Worm (Caenorhabditis elegans): ENCODE results near the gene B0280.17.

Gene B0280.17

DNA sequence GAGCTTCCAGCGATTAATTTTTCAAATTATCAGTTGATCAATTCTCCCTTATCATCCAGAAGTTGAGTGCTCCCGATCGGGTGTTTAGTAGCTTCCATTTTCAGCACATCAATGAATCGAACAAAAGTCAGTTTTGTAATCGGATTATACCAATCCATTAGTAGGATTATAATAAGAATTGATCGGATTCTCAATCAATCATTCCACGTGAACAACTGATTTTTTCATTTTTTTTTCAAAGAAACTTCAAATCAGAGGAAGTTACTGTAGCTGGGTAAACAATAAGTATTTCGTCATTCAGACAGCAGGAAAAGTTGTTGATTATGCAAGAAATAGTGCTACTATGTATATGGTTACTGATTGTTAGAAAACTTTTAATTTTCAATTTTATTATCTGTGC lies 29.1 kb downstream of the B0280.17 start:
- TF ChIP-seq dmd-6 (GFP tag; IDR thresholded peaks at IDR 0.05) (peak; percentile 14; the same call in 1 of the 2 replicates), pqm-1 (tag; optimal IDR thresholded peaks at IDR 0.05) (peak; percentile 62), hlh-11 (tag; optimal IDR thresholded peaks at IDR 0.05) (peak; percentile 57), nhr-28 (tag; optimal IDR thresholded peaks at IDR 0.05) (peak; percentile 14), lin-1 (GFP tag; IDR thresholded peaks at IDR 0.05) (0 out of 2 replicates have a peak, but pooled peaks have one; percentile 21), daf-16 (GFP tag; optimal IDR thresholded peaks at IDR 0.05) (no peak), daf-16 (tag; optimal IDR thresholded peaks at IDR 0.05) (peak; percentile 85), zag-1 (tag; optimal IDR thresholded peaks at IDR 0.05) (no peak), tag-97 (GFP tag; IDR thresholded peaks at IDR 0.05) (no peak)

DNA sequence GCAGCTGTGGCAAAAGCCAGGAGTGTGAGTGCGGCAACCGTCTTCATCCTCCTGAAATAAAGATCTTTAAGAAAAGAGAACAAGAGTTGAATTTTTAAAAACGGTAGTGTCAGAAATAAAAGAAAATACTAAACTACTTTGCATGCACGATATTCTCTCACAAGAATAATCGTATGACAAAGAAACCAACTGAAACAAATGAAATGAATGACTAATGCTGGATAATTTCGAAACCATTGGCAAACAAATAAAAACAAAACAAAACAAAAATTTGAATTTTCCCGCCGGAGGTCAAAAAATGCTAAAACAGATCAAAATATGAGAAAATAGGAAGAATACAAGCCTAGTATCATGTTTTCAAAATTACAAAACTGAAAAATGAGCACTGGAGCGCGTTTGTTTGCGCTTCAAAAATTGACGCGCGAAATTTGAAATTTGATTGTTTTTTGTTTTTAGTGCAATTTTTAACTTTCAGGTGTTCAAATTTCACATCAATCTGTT lies 31.9 kb downstream of the B0280.17 start, which contains the start of gene cpg-2:
Gene cpg-2, minus strand, starts transcription at position 51 of the 501 bp plus-strand sequence.
- TF ChIP-seq F44E2.7 (GFP tag; IDR thresholded peaks at IDR 0.05) (no peak), ces-1 (GFP tag; optimal IDR thresholded peaks at IDR 0.05) (no peak), F26F4.8 (GFP tag; conservative IDR thresholded peaks at IDR 0.05) (no peak), ceh-82 (tag; optimal IDR thresholded peaks at IDR 0.05) (no peak), hmg-1.1 (GFP tag; IDR thresholded peaks at IDR 0.05) (no peak), nhr-237 (tag; optimal IDR thresholded peaks at IDR 0.05) (no peak), vab-7 (GFP tag; IDR thresholded peaks at IDR 0.05) (no peak), zfp-3 (GFP tag; conservative IDR thresholded peaks at IDR 0.05) (no peak), snpc-1.2 (GFP tag; IDR thresholded peaks at IDR 0.05) (peak; percentile 39; the same call in 1 of the 2 replicates), daf-8 (GFP tag; IDR thresholded peaks at IDR 0.05) (no peak), F49E8.2 (tag; optimal IDR thresholded peaks at IDR 0.05; ENCODE audit: borderline replicate concordance) (peak; percentile 82), unc-130 (GFP tag; optimal IDR thresholded peaks at IDR 0.05) (peak; percentile 96), madf-5 (GFP tag; IDR thresholded peaks at IDR 0.05) (no peak), egl-43 (GFP tag; IDR thresholded peaks at IDR 0.05) (no peak), lin-38 (GFP tag; IDR thresholded peaks at IDR 0.05) (peak; percentile 90), zfp-2 (tag; optimal IDR thresholded peaks at IDR 0.05) (no peak), mes-2 (tag; optimal IDR thresholded peaks at IDR 0.05; ENCODE audit: poor library complexity, severe bottlenecking) (no peak), gei-8 (GFP tag; optimal IDR thresholded peaks at IDR 0.05) (no peak), Y48G9A.11 (GFP tag; IDR thresholded peaks at IDR 0.05) (peak; percentile 86), mdt-29 (GFP tag; IDR thresholded peaks at IDR 0.05) (no peak), ctbp-1 (GFP tag; IDR thresholded peaks at IDR 0.05) (no peak)

DNA sequence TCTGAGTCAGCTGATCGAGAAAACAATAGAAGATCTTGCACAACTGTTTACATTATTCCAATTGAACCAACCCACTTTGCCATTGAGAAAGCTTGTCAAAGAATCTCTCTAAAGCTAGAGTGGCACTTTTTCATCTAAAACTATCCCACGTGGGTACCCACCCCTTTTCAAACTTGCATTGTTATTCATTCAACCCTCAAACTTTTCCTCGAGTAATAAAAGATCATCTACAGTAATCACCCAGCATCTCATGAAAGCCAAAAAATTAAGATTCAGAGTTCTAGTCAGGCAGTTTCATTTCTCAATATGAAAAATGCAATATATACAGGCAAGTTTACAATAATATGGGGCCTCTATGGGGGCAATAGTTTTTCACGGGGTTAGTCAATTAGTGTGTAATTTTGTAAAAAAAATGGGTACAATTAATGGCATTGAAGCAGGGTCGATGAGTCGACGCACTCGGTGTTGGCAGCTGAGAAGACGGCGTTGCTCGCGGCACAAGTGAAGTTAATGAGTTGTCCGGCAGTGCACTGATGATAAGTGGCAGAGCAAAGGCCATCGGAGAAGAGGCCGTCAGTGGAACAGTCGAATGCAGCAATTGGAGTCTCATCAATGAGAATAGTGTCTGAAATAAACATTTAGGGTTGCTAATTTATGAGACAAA lies 34.0 kb downstream of the B0280.17 start:
- TF ChIP-seq D1046.2 (GFP tag; IDR thresholded peaks at IDR 0.05) = 0 out of 2 replicates have a peak, but pooled peaks have one; percentile 13
- 0 out of 2 replicates have a peak, but pooled peaks have one; percentile 20 for TF ChIP-seq arid-1 (GFP tag; conservative IDR thresholded peaks at IDR 0.05)
- TF ChIP-seq madf-5 (GFP tag; IDR thresholded peaks at IDR 0.05) = peak in 1 of 2 experiments; percentile 35; a peak in 1 of 4 replicates
- TF ChIP-seq lin-1 (GFP tag; IDR thresholded peaks at IDR 0.05) = 0 out of 2 replicates have a peak, but pooled peaks have one; percentile 31
- no peak for TF ChIP-seq dpl-1 (GFP tag; optimal IDR thresholded peaks at IDR 0.05)
- peak; percentile 25 for TF ChIP-seq F49E8.2 (tag; optimal IDR thresholded peaks at IDR 0.05; ENCODE audit: borderline replicate concordance)
- TF ChIP-seq lim-7 (GFP tag; IDR thresholded peaks at IDR 0.05) = 0 out of 2 replicates have a peak, but pooled peaks have one; percentile 43
- peak; percentile 79 for TF ChIP-seq unc-130 (GFP tag; optimal IDR thresholded peaks at IDR 0.05)
- 0 out of 2 replicates have a peak, but pooled peaks have one; percentile 9 for TF ChIP-seq Y105C5A.15 (GFP tag; IDR thresholded peaks at IDR 0.05)
- TF ChIP-seq attf-4 (tag; optimal IDR thresholded peaks at IDR 0.05) = no peak
- no peak for TF ChIP-seq mdt-29 (GFP tag; IDR thresholded peaks at IDR 0.05)
